Fruit fly (Drosophila melanogaster) whole organism, embryonic: Measurements from ENCODE around the gene CG1231.
A peak's percentile ranks its signal among the peaks of the same experiment; 100 is the strongest.

Source experiments
- C15 ChIP-seq: fragments of 200-800 bp; sonication (Bioruptor generic); IDR thresholded peaks from 3 replicates; pipeline ENCODE4 v1.3.6; 2022; ENCODE audit warnings: missing biosample characterization, missing genetic modification characterization
- CG10979 ChIP-seq: fragments of 200-800 bp; sonication (Bioruptor generic); optimal IDR thresholded peaks from 2 replicates; lab custom pipeline; 2018; ENCODE audit warnings: missing biosample characterization, mild to moderate bottlenecking, missing genetic modification characterization, moderate library complexity
- CG11696 ChIP-seq: fragments of 200-800 bp; sonication (Bioruptor generic); IDR thresholded peaks from 2 replicates; pipeline ENCODE4 v1.3.6; 2022; ENCODE audit warnings: missing biosample characterization, missing genetic modification characterization
- CG11723 ChIP-seq: fragments of 200-800 bp; sonication (Bioruptor generic); optimal IDR thresholded peaks from 2 replicates; lab custom pipeline; 2017; ENCODE audit warnings: missing biosample characterization, mild to moderate bottlenecking, missing genetic modification characterization
- CG12071 ChIP-seq: fragments of 200-800 bp; sonication (Bioruptor generic); optimal IDR thresholded peaks from 3 replicates; lab custom pipeline; 2018; ENCODE audit warnings: missing biosample characterization, mild to moderate bottlenecking, missing genetic modification characterization
- CG12299 ChIP-seq: fragments of 200-800 bp; sonication (Bioruptor generic); optimal IDR thresholded peaks from 2 replicates; lab custom pipeline; 2018; ENCODE audit warnings: missing biosample characterization, mild to moderate bottlenecking, missing genetic modification characterization
- CG13775 ChIP-seq: fragments of 200-800 bp; sonication (Bioruptor generic); optimal IDR thresholded peaks from 3 replicates; lab custom pipeline; 2017; ENCODE audit warnings: missing biosample characterization, mild to moderate bottlenecking, missing genetic modification characterization
- CG14441 ChIP-seq: fragments of 200-800 bp; sonication (Bioruptor generic); IDR thresholded peaks from 2 replicates; pipeline ENCODE4 v1.3.6; 2022; ENCODE audit warnings: missing biosample characterization, missing genetic modification characterization
- CG15696 ChIP-seq: fragments of 200-800 bp; sonication (Bioruptor generic); optimal IDR thresholded peaks from 2 replicates; lab custom pipeline; 2019; ENCODE audit warnings: missing biosample characterization, mild to moderate bottlenecking, missing genetic modification characterization, moderate library complexity
- CG17359 ChIP-seq: fragments of 200-800 bp; sonication (Bioruptor generic); optimal IDR thresholded peaks from 3 replicates; lab custom pipeline; 2018; ENCODE audit warnings: missing biosample characterization, mild to moderate bottlenecking, missing genetic modification characterization, moderate library complexity
- CG1792 ChIP-seq: fragments of 200-800 bp; sonication (Bioruptor generic); optimal IDR thresholded peaks from 2 replicates; lab custom pipeline; 2016; ENCODE audit warnings: missing biosample characterization, missing genetic modification characterization
- CG18262 ChIP-seq: fragments of 200-800 bp; optimal IDR thresholded peaks from 3 replicates; lab custom pipeline; 2019; ENCODE audit warnings: missing biosample characterization, mild to moderate bottlenecking, missing genetic modification characterization, moderate library complexity
- CG1832 ChIP-seq: fragments of 200-800 bp; sonication (Bioruptor generic); optimal IDR thresholded peaks from 2 replicates; lab custom pipeline; 2017; ENCODE audit warnings: missing biosample characterization, mild to moderate bottlenecking, missing genetic modification characterization, inconsistent platforms
- CG18599 ChIP-seq: fragments of 200-800 bp; sonication (Bioruptor generic); optimal IDR thresholded peaks from 3 replicates; lab custom pipeline; 2017; ENCODE audit warnings: missing biosample characterization, missing genetic modification characterization, mild to moderate bottlenecking, moderate library complexity, missing genetic modification reagents
- CG18619 ChIP-seq: fragments of 200-800 bp; sonication (Bioruptor generic); optimal IDR thresholded peaks from 3 replicates; lab custom pipeline; 2017; ENCODE audit warnings: missing biosample characterization, mild to moderate bottlenecking, missing genetic modification characterization
- CG2129 ChIP-seq: fragments of 200-800 bp; sonication (Bioruptor generic); IDR thresholded peaks from 2 replicates; pipeline ENCODE4 v1.3.6; 2022; ENCODE audit warnings: missing biosample characterization, missing genetic modification characterization; ENCODE audit not compliant: partially characterized antibody
- CG2202 ChIP-seq: fragments of 200-800 bp; sonication (Bioruptor generic); optimal IDR thresholded peaks from 2 replicates; lab custom pipeline; 2018; ENCODE audit warnings: missing biosample characterization, mild to moderate bottlenecking, missing genetic modification characterization
- CG2889 ChIP-seq: fragments of 200-800 bp; sonication (Bioruptor generic); IDR thresholded peaks from 3 replicates; pipeline ENCODE4 v1.3.6; 2022; ENCODE audit warnings: missing biosample characterization, missing genetic modification characterization
- CG34224 ChIP-seq: fragments of 200-800 bp; sonication (Bioruptor generic); IDR thresholded peaks from 3 replicates; pipeline ENCODE4 v1.3.6; 2022; ENCODE audit warnings: missing biosample characterization, missing genetic modification characterization; ENCODE audit not compliant: partially characterized antibody
- CG34422 ChIP-seq: fragments of 200-800 bp; sonication (Bioruptor generic); IDR thresholded peaks from 3 replicates; pipeline ENCODE4 v1.3.6; 2022; ENCODE audit warnings: missing biosample characterization, missing genetic modification characterization
- CG3838 ChIP-seq: fragments of 200-800 bp; sonication (Bioruptor generic); optimal IDR thresholded peaks from 3 replicates; lab custom pipeline; 2016; ENCODE audit warnings: missing biosample characterization, missing genetic modification characterization
- CG42726 ChIP-seq: fragments of 200-800 bp; sonication (Bioruptor generic); IDR thresholded peaks from 2 replicates; pipeline ENCODE4 v1.3.6; 2022; ENCODE audit warnings: missing biosample characterization, missing genetic modification characterization; ENCODE audit not compliant: partially characterized antibody
- CG5180 ChIP-seq: fragments of 200-800 bp; sonication (Bioruptor generic); optimal IDR thresholded peaks from 3 replicates; lab custom pipeline; 2017; ENCODE audit warnings: missing biosample characterization, missing genetic modification characterization, mild to moderate bottlenecking, moderate library complexity, missing genetic modification reagents
- CG7357 ChIP-seq: fragments of 200-800 bp; sonication (Bioruptor generic); IDR thresholded peaks from 3 replicates; pipeline ENCODE4 v1.3.6; 2022; ENCODE audit warnings: missing biosample characterization, missing genetic modification characterization
- D ChIP-seq, 2 experiments: fragments of 200-800 bp in 1 of 2; fragments of >200 bp in 1 of 2; sonication (Bioruptor generic) in 1 of 2; optimal IDR thresholded peaks; 2 replicates in 1 of 2; 3 replicates in 1 of 2; lab custom pipeline; 2017; ENCODE audit warnings: mild to moderate bottlenecking in 1 of 2, missing biosample characterization in 1 of 2, missing genetic modification characterization in 1 of 2, missing genetic modification reagents in 1 of 2
- Drgx ChIP-seq: fragments of 200-800 bp; sonication (Bioruptor generic); IDR thresholded peaks from 2 replicates; pipeline ENCODE4 v1.3.6; 2022; ENCODE audit warnings: missing biosample characterization, missing genetic modification characterization
- Fer3 ChIP-seq: fragments of 200-800 bp; sonication (Bioruptor generic); optimal IDR thresholded peaks from 2 replicates; lab custom pipeline; 2018; ENCODE audit warnings: missing biosample characterization, mild to moderate bottlenecking, missing genetic modification characterization, moderate library complexity
- MBD-R2 ChIP-seq: fragments of 200-800 bp; sonication (Bioruptor generic); IDR thresholded peaks from 2 replicates; pipeline ENCODE4 v1.3.6; 2022; ENCODE audit warnings: missing biosample characterization, missing genetic modification characterization
- Sox100B ChIP-seq: fragments of 200-800 bp; sonication (Bioruptor generic); optimal IDR thresholded peaks from 3 replicates; lab custom pipeline; 2018; ENCODE audit warnings: missing biosample characterization, mild to moderate bottlenecking, missing genetic modification characterization
- Sox102F ChIP-seq: fragments of 200-800 bp; sonication (Bioruptor generic); optimal IDR thresholded peaks from 2 replicates; lab custom pipeline; 2018; ENCODE audit warnings: missing biosample characterization, mild to moderate bottlenecking, missing genetic modification characterization, moderate library complexity
- amos ChIP-seq: fragments of 200-800 bp; sonication (Bioruptor generic); IDR thresholded peaks from 2 replicates; pipeline ENCODE4 v1.3.6; 2022; ENCODE audit warnings: missing biosample characterization, missing genetic modification characterization; ENCODE audit not compliant: partially characterized antibody
- ap ChIP-seq: fragments of 200-800 bp; sonication (Bioruptor generic); IDR thresholded peaks from 2 replicates; pipeline ENCODE4 v1.3.6; 2022; ENCODE audit warnings: missing biosample characterization, missing genetic modification characterization
- ase ChIP-seq: fragments of 200-800 bp; sonication (Bioruptor generic); IDR thresholded peaks from 3 replicates; pipeline ENCODE4 v1.3.6; 2022; ENCODE audit warnings: missing biosample characterization, missing genetic modification characterization
- br ChIP-seq: fragments of >200 bp; optimal IDR thresholded peaks from 2 replicates; lab custom pipeline; 2017
- cad ChIP-seq: fragments of >200 bp; optimal IDR thresholded peaks from 2 replicates; lab custom pipeline; 2017; ENCODE audit warnings: missing biosample characterization, missing genetic modification characterization
- crp ChIP-seq, 2 experiments: fragments of 200-800 bp; sonication (Bioruptor generic); optimal IDR thresholded peaks; 2 replicates in 1 of 2; 3 replicates in 1 of 2; lab custom pipeline; 2017; ENCODE audit warnings: missing biosample characterization in 2 of 2, missing genetic modification characterization in 2 of 2, mild to moderate bottlenecking in 1 of 2, moderate library complexity in 1 of 2
- dimm ChIP-seq: fragments of 200-800 bp; sonication (Bioruptor generic); IDR thresholded peaks from 2 replicates; pipeline ENCODE4 v1.3.6; 2022; ENCODE audit warnings: missing biosample characterization, missing genetic modification characterization
- dysf ChIP-seq: fragments of 200-800 bp; sonication (Bioruptor generic); IDR thresholded peaks from 3 replicates; pipeline ENCODE4 v1.3.6; 2022; ENCODE audit warnings: missing biosample characterization, missing genetic modification characterization
- fd3F ChIP-seq: fragments of 200-800 bp; sonication (Bioruptor generic); optimal IDR thresholded peaks from 2 replicates; lab custom pipeline; 2018; ENCODE audit warnings: missing biosample characterization, mild to moderate bottlenecking, missing genetic modification characterization, moderate library complexity
- jigr1 ChIP-seq: fragments of 200-800 bp; sonication (Bioruptor generic); IDR thresholded peaks from 3 replicates; pipeline ENCODE4 v1.3.6; 2022; ENCODE audit warnings: missing biosample characterization, missing genetic modification characterization
- ken ChIP-seq: fragments of 200-800 bp; sonication (Bioruptor generic); IDR thresholded peaks from 3 replicates; pipeline ENCODE4 v1.3.6; 2022; ENCODE audit warnings: missing biosample characterization, missing genetic modification characterization
- kni ChIP-seq: fragments of 200-800 bp; sonication (Bioruptor generic); optimal IDR thresholded peaks from 3 replicates; lab custom pipeline; 2017; ENCODE audit warnings: mild to moderate bottlenecking, missing biosample characterization, missing genetic modification reagents, missing genetic modification characterization
- knrl ChIP-seq: fragments of 200-800 bp; sonication (Bioruptor generic); IDR thresholded peaks from 3 replicates; pipeline ENCODE4 v1.3.6; 2022; ENCODE audit warnings: missing biosample characterization, missing genetic modification characterization; ENCODE audit not compliant: partially characterized antibody
- lbe ChIP-seq: fragments of 200-800 bp; sonication (Bioruptor generic); optimal IDR thresholded peaks from 2 replicates; lab custom pipeline; 2016; ENCODE audit warnings: missing biosample characterization, mild to moderate bottlenecking, missing genetic modification characterization
- mirr ChIP-seq: fragments of 200-800 bp; sonication (Bioruptor generic); optimal IDR thresholded peaks from 3 replicates; lab custom pipeline; 2018; ENCODE audit warnings: missing biosample characterization, mild to moderate bottlenecking, missing genetic modification characterization
- nerfin-1 ChIP-seq: fragments of 200-800 bp; sonication (Bioruptor generic); optimal IDR thresholded peaks from 3 replicates; lab custom pipeline; 2019; ENCODE audit warnings: missing biosample characterization, mild to moderate bottlenecking, missing genetic modification characterization, moderate library complexity
- oc ChIP-seq: fragments of 200-800 bp; sonication (Bioruptor generic); optimal IDR thresholded peaks from 2 replicates; lab custom pipeline; 2018; ENCODE audit warnings: missing biosample characterization, mild to moderate bottlenecking, missing genetic modification characterization, moderate library complexity
- pzg ChIP-seq: fragments of 200-800 bp; sonication (Bioruptor generic); optimal IDR thresholded peaks from 3 replicates; lab custom pipeline; 2018; ENCODE audit warnings: missing biosample characterization, mild to moderate bottlenecking, missing genetic modification characterization, moderate library complexity
- schlank ChIP-seq: fragments of 200-800 bp; sonication (Bioruptor generic); optimal IDR thresholded peaks from 2 replicates; lab custom pipeline; 2018; ENCODE audit warnings: missing biosample characterization, mild to moderate bottlenecking, missing genetic modification characterization
- trem ChIP-seq: fragments of 200-800 bp; optimal IDR thresholded peaks from 3 replicates; lab custom pipeline; 2019; ENCODE audit warnings: missing biosample characterization, mild to moderate bottlenecking, missing genetic modification characterization, moderate library complexity

CG1231 gene

DNA sequence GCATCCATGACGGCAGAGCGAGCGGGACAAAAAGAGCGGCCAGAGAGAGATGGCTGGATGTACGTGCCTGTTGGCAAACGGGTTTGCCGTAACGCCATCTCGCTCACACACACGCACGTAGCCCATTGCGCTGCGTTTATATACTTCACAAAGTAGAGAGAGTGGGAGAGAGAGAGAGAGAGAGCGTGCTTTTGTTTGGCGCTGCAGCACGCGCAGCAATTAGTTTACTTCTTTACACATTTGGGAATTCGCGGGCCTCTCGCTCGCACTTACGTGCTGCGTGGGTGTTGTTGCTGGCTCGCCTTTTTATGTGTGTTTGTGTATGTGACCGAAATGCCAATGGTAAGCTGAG lies 21.8 kb downstream of the CG1231 start (continued):
- TF ChIP-seq cad (GFP tag; lab: Kevin White, UChicago) (peak; percentile 52), ap (no peak), trem (tag; lab: Kevin White, UChicago) (no peak), schlank (tag; lab: Kevin White, UChicago) (no peak), CG2889 (GFP tag; lab: Robert Waterston, UW) (no peak), oc (tag; lab: Kevin White, UChicago) (no peak), knrl (GFP tag; lab: Robert Waterston, UW) (peak; percentile 48; the same call in 1 of the 3 replicates), CG2129 (GFP tag; lab: Robert Waterston, UW) (no peak), ken (GFP tag; lab: Robert Waterston, UW) (no peak), CG2202 (no peak), fd3F (no peak), CG42726 (GFP tag; lab: Robert Waterston, UW) (0 out of 2 replicates have a peak, but pooled peaks have one; percentile 46), CG14441 (GFP tag; lab: Robert Waterston, UW) (no peak), CG18619 (no peak), CG12071 (GFP tag; lab: Kevin White, UChicago) (no peak), CG15696 (no peak), br (lab: Kevin White, UChicago) (no peak), Fer3 (tag; lab: Kevin White, UChicago) (no peak), jigr1 (GFP tag; lab: Robert Waterston, UW) (no peak), CG3838 (GFP tag; lab: Kevin White, UChicago) (no peak), Sox100B (GFP tag; lab: Kevin White, UChicago) (no peak), kni (GFP tag; lab: Kevin White, UChicago) (peak; percentile 82), lbe (GFP tag; lab: Kevin White, UChicago) (no peak), CG11696 (no peak), Sox102F (GFP tag; lab: Kevin White, UChicago) (no peak), CG17359 (tag; lab: Kevin White, UChicago) (no peak), CG18599 (GFP tag; lab: Kevin White, UChicago) (no peak), CG12299 (tag; lab: Kevin White, UChicago) (no peak), CG5180 (GFP tag; lab: Kevin White, UChicago) (no peak), mirr (peak; percentile 2), nerfin-1 (tag; lab: Kevin White, UChicago) (peak; percentile 55), MBD-R2 (GFP tag; lab: Robert Waterston, UW) (no peak), amos (GFP tag; lab: Robert Waterston, UW) (peak; percentile 12; the same call in 1 of the 2 replicates), CG11723 (GFP tag; lab: Kevin White, UChicago) (no peak), CG10979 (tag; lab: Kevin White, UChicago) (no peak), dysf (no peak), pzg (no peak), CG7357 (GFP tag; lab: Robert Waterston, UW) (no peak), CG34224 (GFP tag; lab: Robert Waterston, UW) (0 out of 3 replicates have a peak, but pooled peaks have one; percentile 39), CG1792 (no peak), Drgx (no peak), CG34422 (GFP tag; lab: Robert Waterston, UW) (no peak), CG13775 (no peak), CG1832 (GFP tag; lab: Kevin White, UChicago) (peak; percentile 100), CG18262 (tag; lab: Kevin White, UChicago) (no peak), dimm (no peak), crp (GFP tag; optimal IDR thresholded peaks at IDR 0.05; lab: Kevin White, UChicago) (no peak), ase (GFP tag; lab: Robert Waterston, UW) (no peak), C15 (GFP tag; lab: Robert Waterston, UW) (no peak), D (optimal IDR thresholded peaks at IDR 0.05; lab: Kevin White, UChicago) (peak; percentile 97), D (GFP tag; optimal IDR thresholded peaks at IDR 0.05; lab: Kevin White, UChicago) (no peak)
